Worm (Caenorhabditis elegans) whole organism, young adult: Measurements from ENCODE around the gene chc-1.

Experiments
- B0035.1 ChIP-seq: sonication (generic microtip); optimal IDR thresholded peaks from 2 replicates; lab custom pipeline; 2016; ENCODE audit warnings: missing genetic modification characterization, mild to moderate bottlenecking, missing compliant biosample characterization, missing genotype, missing genetic modification reagents
- C17E4.6 ChIP-seq: fragments of 200-800 bp; sonication (Bioruptor generic); IDR thresholded peaks from 2 replicates; pipeline ENCODE4 v1.3.6; 2022; ENCODE audit warnings: missing genetic modification reagents, missing genetic modification characterization, missing compliant biosample characterization
- D2030.7 ChIP-seq: fragments of 200-800 bp; sonication (Bioruptor generic); IDR thresholded peaks from 2 replicates; pipeline ENCODE4 v1.3.6; 2022; ENCODE audit warnings: missing genetic modification reagents, missing genetic modification characterization, missing compliant biosample characterization
- F33H1.4 ChIP-seq: fragments of 200-800 bp; sonication (Bioruptor generic); IDR thresholded peaks from 2 replicates; pipeline ENCODE4 v1.3.6; 2022; ENCODE audit warnings: missing genetic modification reagents, missing genetic modification characterization, missing compliant biosample characterization
- F39B2.1 ChIP-seq: fragments of 200-800 bp; sonication (Bioruptor generic); IDR thresholded peaks from 2 replicates; pipeline ENCODE4 v1.3.6; 2022; ENCODE audit warnings: missing genetic modification reagents, missing genetic modification characterization, missing compliant biosample characterization
- F49E8.2 ChIP-seq: sonication (generic microtip); optimal IDR thresholded peaks from 3 replicates; lab custom pipeline; 2017; ENCODE audit warnings: missing genetic modification characterization, mild to moderate bottlenecking, missing compliant biosample characterization, antibody characterized with exemption, moderate library complexity; ENCODE audit not compliant: insufficient read depth
- F55B11.4 ChIP-seq: sonication (generic microtip); optimal IDR thresholded peaks from 2 replicates; lab custom pipeline; 2016; ENCODE audit warnings: missing compliant biosample characterization, missing genetic modification characterization, borderline replicate concordance; ENCODE audit not compliant: insufficient read depth
- F57C9.4 ChIP-seq: sonication (generic microtip); optimal IDR thresholded peaks from 2 replicates; lab custom pipeline; 2017; ENCODE audit warnings: mild to moderate bottlenecking, missing genetic modification characterization, missing compliant biosample characterization
- T07F8.4 ChIP-seq: sonication (generic microtip); optimal IDR thresholded peaks from 2 replicates; lab custom pipeline; 2016; ENCODE audit warnings: mild to moderate bottlenecking, missing genetic modification characterization, moderate library complexity, missing compliant biosample characterization
- T26A5.8 ChIP-seq: sonication (generic microtip); optimal IDR thresholded peaks from 2 replicates; lab custom pipeline; 2016; ENCODE audit warnings: missing genetic modification characterization, missing compliant biosample characterization
- ZK185.1 ChIP-seq: sonication (generic microtip); optimal IDR thresholded peaks from 2 replicates; lab custom pipeline; 2016; ENCODE audit warnings: mild to moderate bottlenecking, missing genetic modification characterization, missing compliant biosample characterization; ENCODE audit not compliant: poor library complexity, severe bottlenecking
- akir-1 ChIP-seq: fragments of 200-800 bp; sonication (Bioruptor generic); optimal IDR thresholded peaks from 2 replicates; lab custom pipeline; 2018; ENCODE audit warnings: mild to moderate bottlenecking, missing genetic modification characterization, moderate library complexity, missing compliant biosample characterization
- atf-7 ChIP-seq: sonication (generic microtip); optimal IDR thresholded peaks from 2 replicates; lab custom pipeline; 2017; ENCODE audit warnings: mild to moderate bottlenecking, missing genetic modification characterization, missing compliant biosample characterization
- athp-1 ChIP-seq: sonication (generic microtip); optimal IDR thresholded peaks from 2 replicates; lab custom pipeline; 2017; ENCODE audit warnings: mild to moderate bottlenecking, missing genetic modification characterization, missing compliant biosample characterization
- attf-5 ChIP-seq: fragments of 200-800 bp; sonication (Bioruptor generic); optimal IDR thresholded peaks from 2 replicates; lab custom pipeline; 2018; ENCODE audit warnings: mild to moderate bottlenecking, missing genetic modification characterization, missing compliant biosample characterization
- attf-6 ChIP-seq: fragments of 200-800 bp; sonication (Bioruptor generic); IDR thresholded peaks from 2 replicates; pipeline ENCODE4 v1.3.6; 2022; ENCODE audit warnings: missing genetic modification reagents, missing genetic modification characterization, missing compliant biosample characterization
- bed-1 ChIP-seq: fragments of 200-800 bp; sonication (Bioruptor generic); IDR thresholded peaks from 2 replicates; pipeline ENCODE4 v1.3.6; 2022; ENCODE audit warnings: missing genetic modification reagents, missing genetic modification characterization, missing compliant biosample characterization
- cebp-1 ChIP-seq, 2 experiments: fragments of 200-800 bp in 1 of 2; sonication (Bioruptor generic) in 1 of 2; sonication (generic microtip) in 1 of 2; IDR thresholded peaks in 1 of 2; optimal IDR thresholded peaks in 1 of 2; 2 replicates each; pipeline versions ENCODE4 v1.3.6 to Lab custom; 2017 to 2022; ENCODE audit warnings: missing compliant biosample characterization in 2 of 2, missing genetic modification characterization in 2 of 2, mild to moderate bottlenecking in 1 of 2, missing genetic modification reagents in 1 of 2, moderate library complexity in 1 of 2
- cebp-2 ChIP-seq: fragments of 200-800 bp; sonication (Bioruptor generic); IDR thresholded peaks from 2 replicates; pipeline ENCODE4 v1.3.6; 2022; ENCODE audit warnings: missing genetic modification characterization, missing compliant biosample characterization
- ceh-27 ChIP-seq: fragments of 200-800 bp; sonication (Bioruptor generic); optimal IDR thresholded peaks from 2 replicates; lab custom pipeline; 2018; ENCODE audit warnings: mild to moderate bottlenecking, missing genetic modification characterization, moderate library complexity, missing compliant biosample characterization
- ceh-79 ChIP-seq: sonication (generic microtip); optimal IDR thresholded peaks from 2 replicates; lab custom pipeline; 2017; ENCODE audit warnings: mild to moderate bottlenecking, missing genetic modification characterization, missing compliant biosample characterization
- chd-7 ChIP-seq: sonication (generic microtip); optimal IDR thresholded peaks from 2 replicates; lab custom pipeline; 2016; ENCODE audit warnings: mild to moderate bottlenecking, missing genetic modification characterization, moderate library complexity, missing compliant biosample characterization
- dpl-1 ChIP-seq: fragments of 150-350 bp; optimal IDR thresholded peaks from 2 replicates; lab custom pipeline; 2014; ENCODE audit warnings: missing biosample characterization, missing genetic modification reagents, missing genetic modification characterization
- egl-44 ChIP-seq: fragments of 200-800 bp; sonication (Bioruptor generic); IDR thresholded peaks from 2 replicates; pipeline ENCODE4 v1.3.6; 2022; ENCODE audit warnings: missing genetic modification reagents, missing genetic modification characterization, missing compliant biosample characterization
- egrh-3 ChIP-seq: fragments of 200-800 bp; sonication (Bioruptor generic); IDR thresholded peaks from 2 replicates; pipeline ENCODE4 v1.3.6; 2022; ENCODE audit warnings: missing genetic modification reagents, missing genetic modification characterization, missing compliant biosample characterization
- let-607 ChIP-seq, 2 experiments: fragments of 200-800 bp in 1 of 2; sonication (Bioruptor generic) in 1 of 2; sonication (generic microtip) in 1 of 2; optimal IDR thresholded peaks; 2 replicates each; lab custom pipeline; 2016 to 2018; ENCODE audit warnings: mild to moderate bottlenecking in 2 of 2, missing compliant biosample characterization in 2 of 2, missing genetic modification characterization in 2 of 2, moderate library complexity in 2 of 2, missing genotype in 1 of 2
- lin-26 ChIP-seq: fragments of 200-800 bp; sonication (Bioruptor generic); IDR thresholded peaks from 2 replicates; pipeline ENCODE4 v1.3.6; 2022; ENCODE audit warnings: missing genetic modification reagents, missing genetic modification characterization, missing compliant biosample characterization
- lin-40 ChIP-seq: sonication (generic microtip); optimal IDR thresholded peaks from 2 replicates; lab custom pipeline; 2016; ENCODE audit warnings: missing genetic modification characterization, mild to moderate bottlenecking, missing compliant biosample characterization, missing genotype, missing genetic modification reagents
- madf-3 ChIP-seq: fragments of 200-800 bp; sonication (Bioruptor generic); IDR thresholded peaks from 2 replicates; pipeline ENCODE4 v1.3.6; 2022; ENCODE audit warnings: missing genetic modification reagents, missing genetic modification characterization, missing compliant biosample characterization
- madf-6 ChIP-seq: fragments of 200-800 bp; sonication (Bioruptor generic); IDR thresholded peaks from 2 replicates; pipeline ENCODE4 v1.3.6; 2022; ENCODE audit warnings: missing genetic modification reagents, missing genetic modification characterization, missing compliant biosample characterization
- madf-8 ChIP-seq: fragments of 200-800 bp; sonication (Bioruptor generic); conservative IDR thresholded peaks from 2 replicates; pipeline ENCODE4 v1.3.6; 2022; ENCODE audit warnings: missing genetic modification reagents, missing genetic modification characterization, missing compliant biosample characterization
- mxl-1 ChIP-seq: sonication (generic microtip); optimal IDR thresholded peaks from 2 replicates; lab custom pipeline; 2016; ENCODE audit warnings: missing genetic modification characterization, missing compliant biosample characterization
- nfya-1 ChIP-seq: sonication (generic microtip); optimal IDR thresholded peaks from 2 replicates; lab custom pipeline; 2017; ENCODE audit warnings: antibody characterized with exemption, missing compliant biosample characterization, missing genetic modification characterization, borderline replicate concordance; ENCODE audit not compliant: insufficient read depth
- nhr-120 ChIP-seq: fragments of 200-800 bp; sonication (Bioruptor generic); IDR thresholded peaks from 2 replicates; pipeline ENCODE4 v1.3.6; 2022; ENCODE audit warnings: missing genetic modification characterization, missing compliant biosample characterization
- pbrm-1 ChIP-seq: fragments of 200-800 bp; sonication (Bioruptor generic); IDR thresholded peaks from 2 replicates; pipeline ENCODE4 v1.3.6; 2022; ENCODE audit warnings: missing genetic modification reagents, missing genetic modification characterization, missing compliant biosample characterization
- rpc-1 ChIP-seq, 2 experiments: fragments of 150-350 bp in 1 of 2; sonication (generic microtip) in 1 of 2; optimal IDR thresholded peaks; 2 replicates each; lab custom pipeline; 2014 to 2018; ENCODE audit warnings: missing biosample characterization in 1 of 2, missing genetic modification characterization in 1 of 2, missing genetic modification reagents in 1 of 2, missing genotype in 1 of 2
- sea-2 ChIP-seq: fragments of 200-800 bp; sonication (Bioruptor generic); IDR thresholded peaks from 2 replicates; pipeline ENCODE4 v1.3.6; 2022; ENCODE audit warnings: missing genetic modification characterization, missing compliant biosample characterization
- snpc-3.4 ChIP-seq: sonication (generic microtip); optimal IDR thresholded peaks from 2 replicates; lab custom pipeline; 2017; ENCODE audit warnings: missing genetic modification characterization, mild to moderate bottlenecking, missing compliant biosample characterization, antibody characterized with exemption, moderate library complexity, missing genotype, missing genetic modification reagents
- snpc-4 ChIP-seq, 5 experiments: fragments of 150-350 bp in 1 of 5; sonication (generic microtip) in 4 of 5; optimal IDR thresholded peaks; 2 replicates each; lab custom pipeline; 2014 to 2018; ENCODE audit warnings: missing genetic modification characterization in 5 of 5, missing biosample characterization in 3 of 5, antibody characterized with exemption in 2 of 5, mild to moderate bottlenecking in 2 of 5, missing compliant biosample characterization in 2 of 5, missing genotype in 2 of 5, moderate library complexity in 2 of 5, missing genetic modification reagents in 1 of 5
- tbp1 ChIP-seq: fragments of 200-800 bp; sonication (Bioruptor generic); optimal IDR thresholded peaks from 2 replicates; lab custom pipeline; 2018; ENCODE audit warnings: mild to moderate bottlenecking, missing genetic modification characterization, missing compliant biosample characterization
- tlf-1 ChIP-seq: fragments of 200-800 bp; sonication (Bioruptor generic); optimal IDR thresholded peaks from 2 replicates; lab custom pipeline; 2018; ENCODE audit warnings: mild to moderate bottlenecking, missing genetic modification characterization, missing compliant biosample characterization
- unc-130 ChIP-seq: sonication (generic microtip); optimal IDR thresholded peaks from 2 replicates; lab custom pipeline; 2016; ENCODE audit warnings: missing genetic modification reagents, missing genetic modification characterization, missing compliant biosample characterization
- ztf-22 ChIP-seq: fragments of 200-800 bp; sonication (Bioruptor generic); optimal IDR thresholded peaks from 2 replicates; lab custom pipeline; 2018; ENCODE audit warnings: mild to moderate bottlenecking, missing genetic modification characterization, moderate library complexity, missing compliant biosample characterization
- ztf-3 ChIP-seq: fragments of 200-800 bp; sonication (Bioruptor generic); optimal IDR thresholded peaks from 2 replicates; lab custom pipeline; 2018; ENCODE audit warnings: mild to moderate bottlenecking, missing genetic modification characterization, missing compliant biosample characterization

Gene chc-1

DNA sequence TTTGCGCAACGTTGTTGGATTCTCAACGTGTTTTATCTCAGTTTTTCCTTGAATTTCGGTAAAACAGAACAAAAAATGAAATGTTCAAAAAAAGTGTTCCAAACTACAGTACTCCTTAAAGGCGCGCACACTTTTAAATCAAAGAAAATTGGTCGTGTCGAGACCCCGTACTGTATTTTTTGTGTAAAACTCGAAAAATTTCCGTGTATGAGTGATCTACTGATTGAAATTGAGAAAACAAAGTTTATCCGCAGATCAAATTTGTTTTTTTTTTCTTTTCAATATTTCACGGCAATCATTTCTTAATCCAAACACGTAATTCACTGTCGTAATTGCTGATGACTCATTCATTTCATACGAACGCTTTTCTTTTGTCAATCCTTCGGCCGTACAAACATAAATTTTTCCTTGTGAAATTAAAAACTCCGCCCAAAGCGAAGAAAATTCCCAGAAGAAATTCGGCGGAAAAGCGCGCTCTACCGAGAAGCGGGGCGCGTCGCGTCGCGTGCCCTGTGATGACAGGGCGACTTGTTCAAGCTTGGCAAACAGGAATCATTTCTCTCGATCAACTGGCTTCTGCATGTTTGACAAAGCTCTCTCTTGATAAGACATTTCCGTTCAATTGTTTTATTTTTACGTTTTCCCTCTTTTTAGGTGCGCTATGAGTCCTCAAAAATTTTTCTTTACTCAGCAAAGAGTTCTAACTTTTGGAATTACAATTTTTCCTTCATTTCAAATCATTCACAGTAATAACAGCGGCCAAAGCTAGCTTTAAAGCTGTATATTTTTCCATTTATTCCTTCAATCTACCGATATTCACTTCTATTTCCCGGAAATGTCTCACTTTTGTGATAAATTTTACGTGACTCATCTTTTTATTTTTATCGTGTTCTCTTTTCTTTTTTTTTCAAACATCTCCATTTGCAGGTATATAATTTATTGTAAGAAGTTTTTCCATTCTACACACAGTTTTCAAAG is at the start of gene chc-1:
Gene chc-1 (plus strand): TSS at position 928 of the 978 bp plus-strand sequence.
- TF ChIP-seq nhr-120 (GFP tag; lab: Robert Waterston, UW) (no peak), nfya-1 (no peak), F57C9.4 (tag; lab: Kevin White, UChicago) (no peak), attf-5 (peak; percentile 33), akir-1 (GFP tag; lab: Kevin White, UChicago) (no peak), madf-3 (GFP tag; lab: Robert Waterston, UW) (peak; percentile 89), F39B2.1 (no peak), pbrm-1 (GFP tag; lab: Robert Waterston, UW) (no peak), tlf-1 (GFP tag; lab: Kevin White, UChicago) (peak; percentile 20), ceh-27 (GFP tag; lab: Kevin White, UChicago) (no peak), ceh-79 (no peak), T07F8.4 (no peak), snpc-4 (GFP tag; optimal IDR thresholded peaks at IDR 0.05; lab: Kevin White, UChicago) (no peak), snpc-4 (tag; optimal IDR thresholded peaks at IDR 0.05; lab: Kevin White, UChicago) (no peak), F49E8.2 (tag; lab: Kevin White, UChicago) (no peak), unc-130 (no peak), madf-6 (GFP tag; lab: Robert Waterston, UW) (peak; percentile 90), ztf-3 (GFP tag; lab: Kevin White, UChicago) (no peak), egrh-3 (GFP tag; lab: Robert Waterston, UW) (no peak), snpc-3.4 (tag; lab: Kevin White, UChicago) (no peak), egl-44 (GFP tag; lab: Robert Waterston, UW) (no peak), cebp-2 (GFP tag; lab: Robert Waterston, UW) (no peak), lin-26 (no peak), cebp-1 (GFP tag; IDR thresholded peaks at IDR 0.05; lab: Robert Waterston, UW) (no peak), cebp-1 (tag; optimal IDR thresholded peaks at IDR 0.05; lab: Kevin White, UChicago) (peak; percentile 16), lin-40 (tag; lab: Kevin White, UChicago) (no peak), F55B11.4 (tag; lab: Kevin White, UChicago) (no peak), rpc-1 (optimal IDR thresholded peaks at IDR 0.05; lab: Kevin White, UChicago) (no peak), rpc-1 (tag; optimal IDR thresholded peaks at IDR 0.05; lab: Kevin White, UChicago) (no peak), tbp1 (no peak), ZK185.1 (tag; lab: Kevin White, UChicago) (no peak), let-607 (tag; optimal IDR thresholded peaks at IDR 0.05; lab: Kevin White, UChicago) (peak in 1 of 2 experiments; percentile 41), madf-8 (peak; percentile 75), F33H1.4 (peak; percentile 77), C17E4.6 (GFP tag; lab: Robert Waterston, UW) (no peak), chd-7 (tag; lab: Kevin White, UChicago) (no peak), D2030.7 (peak; percentile 40; the same call in 1 of the 2 replicates), mxl-1 (tag; lab: Kevin White, UChicago) (no peak), dpl-1 (peak; percentile 46), sea-2 (GFP tag; lab: Robert Waterston, UW) (no peak), B0035.1 (tag; lab: Kevin White, UChicago) (no peak), atf-7 (tag; lab: Kevin White, UChicago) (no peak), athp-1 (tag; lab: Kevin White, UChicago) (no peak), T26A5.8 (tag; lab: Kevin White, UChicago) (no peak), attf-6 (GFP tag; lab: Robert Waterston, UW) (no peak), bed-1 (GFP tag; lab: Robert Waterston, UW) (no peak), ztf-22 (GFP tag; lab: Kevin White, UChicago) (no peak)
